Worm (Caenorhabditis elegans) whole organism, L1 larva: ENCODE results near the gene ckb-1.
A peak's percentile ranks its signal among the peaks of the same experiment; 100 is the strongest.

ENCODE experiments used
- blmp-1 ChIP-seq: fragments of 150-350 bp; optimal IDR thresholded peaks from 2 replicates; lab custom pipeline; 2014; ENCODE audit warnings: missing biosample characterization, missing genetic modification characterization
- jun-1 ChIP-seq: fragments of 150-350 bp; optimal IDR thresholded peaks from 2 replicates; lab custom pipeline; 2014; ENCODE audit warnings: missing biosample characterization, missing genetic modification reagents, missing genetic modification characterization
- lin-13 ChIP-seq: fragments of 150-350 bp; optimal IDR thresholded peaks from 2 replicates; lab custom pipeline; 2014; ENCODE audit warnings: missing biosample characterization, missing genetic modification reagents, missing genetic modification characterization
- lin-15B ChIP-seq: fragments of 150-350 bp; sonication (generic microtip); optimal IDR thresholded peaks from 3 replicates; lab custom pipeline; 2014; ENCODE audit warnings: missing biosample characterization, missing genetic modification characterization
- nhr-12 ChIP-seq: sonication (generic microtip); optimal IDR thresholded peaks from 2 replicates; lab custom pipeline; 2017; ENCODE audit warnings: missing biosample characterization, missing genetic modification characterization
- nhr-47 ChIP-seq: sonication (generic microtip); optimal IDR thresholded peaks from 2 replicates; lab custom pipeline; 2016; ENCODE audit warnings: mild to moderate bottlenecking, missing genetic modification characterization, moderate library complexity, missing compliant biosample characterization
- nhr-71 ChIP-seq: sonication (generic microtip); optimal IDR thresholded peaks from 2 replicates; lab custom pipeline; 2016; ENCODE audit warnings: mild to moderate bottlenecking, missing genetic modification characterization, moderate library complexity, missing compliant biosample characterization
- nhr-90 ChIP-seq: sonication (generic microtip); optimal IDR thresholded peaks from 2 replicates; lab custom pipeline; 2016; ENCODE audit warnings: mild to moderate bottlenecking, missing genetic modification characterization, missing compliant biosample characterization; ENCODE audit not compliant: poor library complexity
- sptf-1 ChIP-seq: fragments of 150-350 bp; optimal IDR thresholded peaks from 2 replicates; lab custom pipeline; 2014; ENCODE audit warnings: missing biosample characterization, missing genetic modification characterization
- tbx-2 ChIP-seq: sonication (generic microtip); optimal IDR thresholded peaks from 2 replicates; lab custom pipeline; 2016; ENCODE audit warnings: missing genetic modification characterization, missing compliant biosample characterization
- unc-30 ChIP-seq: sonication (generic microtip); optimal IDR thresholded peaks from 2 replicates; lab custom pipeline; 2017; ENCODE audit warnings: missing biosample characterization, missing genetic modification characterization

DNA sequence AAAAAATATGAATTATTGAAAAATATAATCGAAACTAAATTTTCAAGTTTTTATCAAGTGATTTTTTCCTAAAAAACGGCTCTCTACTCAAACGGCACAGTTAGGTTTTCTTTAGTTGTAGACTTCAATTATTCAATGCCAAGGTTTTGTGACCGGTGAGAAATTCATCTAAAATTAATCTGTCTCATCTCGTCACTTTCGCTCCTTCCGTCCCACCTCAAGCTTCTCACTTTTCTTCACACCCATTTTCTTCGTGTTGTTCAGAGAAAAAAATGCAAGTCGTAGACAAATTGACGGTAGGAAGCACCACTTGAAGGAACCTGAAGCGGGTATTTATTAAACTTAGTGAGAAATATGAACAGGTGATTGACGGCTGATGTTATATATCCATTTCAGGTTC, 26.2 kb downstream of the ckb-1 start:
- TF ChIP-seq blmp-1 (tag; lab: Kevin White, UChicago), result peak; percentile 88
- no peak for TF ChIP-seq nhr-90 (tag; lab: Kevin White, UChicago)
- TF ChIP-seq lin-13 (GFP tag; lab: Kevin White, UChicago), result no peak
- no peak for TF ChIP-seq tbx-2
- no peak for TF ChIP-seq unc-30
- TF ChIP-seq jun-1 (tag; lab: Kevin White, UChicago), result no peak
- TF ChIP-seq nhr-47 (tag; lab: Kevin White, UChicago), result no peak
- no peak for TF ChIP-seq nhr-71 (tag; lab: Kevin White, UChicago)
- TF ChIP-seq sptf-1, result no peak
- no peak for TF ChIP-seq nhr-12 (tag; lab: Kevin White, UChicago)
- no peak for TF ChIP-seq lin-15B
